Fruit fly (Drosophila melanogaster) whole organism, prepupa: ENCODE results near the gene CG13380.

ENCODE experiments used
- Blimp-1 ChIP-seq: fragments of 200-800 bp; sonication (Bioruptor generic); optimal IDR thresholded peaks from 3 replicates; lab custom pipeline; 2017; ENCODE audit warnings: missing biosample characterization, missing genetic modification characterization, mild to moderate bottlenecking, moderate library complexity, missing genetic modification reagents
- CG10631 ChIP-seq: fragments of 200-800 bp; sonication (Bioruptor generic); optimal IDR thresholded peaks from 2 replicates; lab custom pipeline; 2016; ENCODE audit warnings: missing biosample characterization, missing genetic modification characterization
- CG10669 ChIP-seq: fragments of 200-800 bp; sonication (Bioruptor generic); optimal IDR thresholded peaks from 3 replicates; lab custom pipeline; 2018; ENCODE audit warnings: missing biosample characterization, mild to moderate bottlenecking, missing genetic modification characterization, moderate library complexity
- CG11902 ChIP-seq: fragments of 200-800 bp; sonication (Bioruptor generic); optimal IDR thresholded peaks from 3 replicates; lab custom pipeline; 2016; ENCODE audit warnings: missing biosample characterization, missing genetic modification characterization
- CG1621 ChIP-seq: fragments of 200-800 bp; sonication (Bioruptor generic); optimal IDR thresholded peaks from 3 replicates; lab custom pipeline; 2018; ENCODE audit warnings: missing biosample characterization, mild to moderate bottlenecking, missing genetic modification characterization
- CG16779 ChIP-seq: fragments of 200-800 bp; sonication (Bioruptor generic); optimal IDR thresholded peaks from 3 replicates; lab custom pipeline; 2017; ENCODE audit warnings: missing biosample characterization, mild to moderate bottlenecking, missing genetic modification characterization
- CG31627 ChIP-seq: fragments of 200-800 bp; sonication (Bioruptor generic); optimal IDR thresholded peaks from 3 replicates; lab custom pipeline; 2016; ENCODE audit warnings: missing biosample characterization, missing genetic modification characterization
- CG32006 ChIP-seq: fragments of 200-800 bp; sonication (Bioruptor generic); optimal IDR thresholded peaks from 3 replicates; lab custom pipeline; 2017; ENCODE audit warnings: missing biosample characterization, mild to moderate bottlenecking, missing genetic modification characterization
- CG34406 ChIP-seq: fragments of 200-800 bp; sonication (Bioruptor generic); optimal IDR thresholded peaks from 3 replicates; lab custom pipeline; 2016; ENCODE audit warnings: missing biosample characterization, missing genetic modification characterization
- CG3919 ChIP-seq: fragments of 200-800 bp; sonication (Bioruptor generic); optimal IDR thresholded peaks from 3 replicates; lab custom pipeline; 2016; ENCODE audit warnings: missing biosample characterization, missing genetic modification characterization
- CG8319 ChIP-seq: fragments of 200-800 bp; sonication (Bioruptor generic); optimal IDR thresholded peaks from 3 replicates; lab custom pipeline; 2016; ENCODE audit warnings: missing biosample characterization, missing genetic modification characterization
- CG8632 ChIP-seq: fragments of 200-800 bp; sonication (Bioruptor generic); optimal IDR thresholded peaks from 3 replicates; lab custom pipeline; 2016; ENCODE audit warnings: missing biosample characterization, missing genetic modification characterization
- Eip75B ChIP-seq: fragments of 200-800 bp; sonication (Bioruptor generic); optimal IDR thresholded peaks from 3 replicates; lab custom pipeline; 2016; ENCODE audit warnings: missing biosample characterization, missing genetic modification characterization
- Eip78C ChIP-seq: fragments of 200-800 bp; sonication (Bioruptor generic); peaks from one replicate; lab custom pipeline; 2016; ENCODE audit warnings: missing biosample characterization, missing genetic modification characterization
- Eip93F ChIP-seq: fragments of 200-800 bp; sonication (Bioruptor generic); optimal IDR thresholded peaks from 2 replicates; lab custom pipeline; 2016; ENCODE audit warnings: missing biosample characterization, mild to moderate bottlenecking, missing genetic modification characterization
- Hr38 ChIP-seq: sonication (Bioruptor generic); optimal IDR thresholded peaks from 2 replicates; lab custom pipeline; 2016; ENCODE audit warnings: missing biosample characterization, missing genetic modification characterization
- Hr39 ChIP-seq: fragments of 200-800 bp; sonication (Bioruptor generic); optimal IDR thresholded peaks from 2 replicates; lab custom pipeline; 2016; ENCODE audit warnings: missing biosample characterization, missing genetic modification characterization
- Hr4 ChIP-seq: fragments of 200-800 bp; sonication (Bioruptor generic); optimal IDR thresholded peaks from 3 replicates; lab custom pipeline; 2016; ENCODE audit warnings: missing biosample characterization, missing genetic modification characterization
- Lpt ChIP-seq: fragments of 200-800 bp; sonication (Bioruptor generic); optimal IDR thresholded peaks from 3 replicates; lab custom pipeline; 2016; ENCODE audit warnings: missing biosample characterization, missing genetic modification characterization
- Met ChIP-seq: fragments of 200-800 bp; sonication (Bioruptor generic); optimal IDR thresholded peaks from 3 replicates; lab custom pipeline; 2016; ENCODE audit warnings: missing biosample characterization, missing genetic modification characterization
- OdsH ChIP-seq: fragments of 200-800 bp; sonication (Bioruptor generic); optimal IDR thresholded peaks from 3 replicates; lab custom pipeline; 2016; ENCODE audit warnings: missing biosample characterization, missing genetic modification characterization
- Smox ChIP-seq: fragments of 200-800 bp; sonication (Bioruptor generic); optimal IDR thresholded peaks from 3 replicates; lab custom pipeline; 2016; ENCODE audit warnings: missing biosample characterization, missing genetic modification characterization
- Sox102F ChIP-seq: fragments of 200-800 bp; sonication (Bioruptor generic); optimal IDR thresholded peaks from 2 replicates; lab custom pipeline; 2016; ENCODE audit warnings: missing biosample characterization, mild to moderate bottlenecking, missing genetic modification characterization
- Sox14 ChIP-seq: fragments of 200-800 bp; sonication (Bioruptor generic); optimal IDR thresholded peaks from 3 replicates; lab custom pipeline; 2016; ENCODE audit warnings: missing biosample characterization, missing genetic modification characterization
- Sox15 ChIP-seq: fragments of 200-800 bp; sonication (Bioruptor generic); optimal IDR thresholded peaks from 3 replicates; lab custom pipeline; 2016; ENCODE audit warnings: missing biosample characterization, missing genetic modification characterization
- achi ChIP-seq: fragments of 200-800 bp; sonication (Bioruptor generic); optimal IDR thresholded peaks from 3 replicates; lab custom pipeline; 2016; ENCODE audit warnings: missing biosample characterization, missing genetic modification characterization
- acj6 ChIP-seq: fragments of 200-800 bp; sonication (Bioruptor generic); optimal IDR thresholded peaks from 3 replicates; lab custom pipeline; 2016; ENCODE audit warnings: missing biosample characterization, missing genetic modification characterization
- cyc ChIP-seq: fragments of 200-800 bp; sonication (Bioruptor generic); optimal IDR thresholded peaks from 3 replicates; lab custom pipeline; 2016; ENCODE audit warnings: missing biosample characterization, missing genetic modification characterization
- dac ChIP-seq: fragments of 200-800 bp; sonication (Bioruptor generic); optimal IDR thresholded peaks from 2 replicates; lab custom pipeline; 2017; ENCODE audit warnings: missing biosample characterization, mild to moderate bottlenecking, missing genetic modification characterization
- dsx ChIP-seq: fragments of 200-800 bp; optimal IDR thresholded peaks from 3 replicates; lab custom pipeline; 2019; ENCODE audit warnings: missing biosample characterization, mild to moderate bottlenecking, missing genetic modification characterization, moderate library complexity; ENCODE audit not compliant: poor library complexity, severe bottlenecking
- eg ChIP-seq: fragments of 200-800 bp; sonication (Bioruptor generic); IDR thresholded peaks from 3 replicates; pipeline ENCODE4 v1.3.6; 2022; ENCODE audit warnings: missing biosample characterization, missing genetic modification characterization
- fd59A ChIP-seq: fragments of 200-800 bp; sonication (Bioruptor generic); optimal IDR thresholded peaks from 2 replicates; lab custom pipeline; 2017; ENCODE audit warnings: missing biosample characterization, mild to moderate bottlenecking, missing genetic modification characterization, missing genetic modification reagents
- fd85E ChIP-seq: fragments of 200-800 bp; sonication (Bioruptor generic); optimal IDR thresholded peaks from 3 replicates; lab custom pipeline; 2016; ENCODE audit warnings: missing biosample characterization, missing genetic modification characterization
- fkh ChIP-seq: fragments of 200-800 bp; sonication (Bioruptor generic); optimal IDR thresholded peaks from 3 replicates; lab custom pipeline; 2017; ENCODE audit warnings: missing biosample characterization, mild to moderate bottlenecking, missing genetic modification characterization, moderate library complexity
- lz ChIP-seq: fragments of 200-800 bp; sonication (Bioruptor generic); optimal IDR thresholded peaks from 3 replicates; lab custom pipeline; 2016; ENCODE audit warnings: missing biosample characterization, missing genetic modification characterization
- net ChIP-seq: fragments of 200-800 bp; sonication (Bioruptor generic); optimal IDR thresholded peaks from 3 replicates; lab custom pipeline; 2016; ENCODE audit warnings: missing biosample characterization, missing genetic modification characterization
- pdm3 ChIP-seq: fragments of 200-800 bp; sonication (Bioruptor generic); optimal IDR thresholded peaks from 3 replicates; lab custom pipeline; 2016; ENCODE audit warnings: missing biosample characterization, missing genetic modification characterization
- salr ChIP-seq, 2 experiments: fragments of 200-800 bp; sonication (Bioruptor generic); optimal IDR thresholded peaks; 3 replicates each; lab custom pipeline; 2016 to 2018; ENCODE audit warnings: missing biosample characterization in 2 of 2, missing genetic modification characterization in 2 of 2, mild to moderate bottlenecking in 1 of 2
- ss ChIP-seq, 2 experiments: fragments of 200-800 bp; sonication (Bioruptor generic); optimal IDR thresholded peaks; 2 replicates in 1 of 2; 3 replicates in 1 of 2; lab custom pipeline; 2017 to 2018; ENCODE audit warnings: mild to moderate bottlenecking in 2 of 2, missing biosample characterization in 2 of 2, missing genetic modification characterization in 2 of 2, moderate library complexity in 1 of 2
- svp ChIP-seq: fragments of 200-800 bp; sonication (Bioruptor generic); peaks from one replicate; lab custom pipeline; 2016; ENCODE audit warnings: missing biosample characterization, missing genetic modification characterization
- vri ChIP-seq: fragments of 200-800 bp; sonication (Bioruptor generic); optimal IDR thresholded peaks from 3 replicates; lab custom pipeline; 2016; ENCODE audit warnings: missing biosample characterization, mild to moderate bottlenecking, missing genetic modification characterization

Gene CG13380

dm6 chr3L:18636782-18637181, 19.0 kb upstream of the CG13380 start:
- TF ChIP-seq CG3919 (GFP tag; lab: Kevin White, UChicago) (no peak), Sox14 (GFP tag; lab: Kevin White, UChicago) (no peak), Sox15 (GFP tag; lab: Kevin White, UChicago) (no peak), salr (GFP tag; optimal IDR thresholded peaks at IDR 0.05; lab: Kevin White, UChicago) (no peak), lz (GFP tag; lab: Kevin White, UChicago) (no peak), fd85E (GFP tag; lab: Kevin White, UChicago) (no peak), CG8632 (no peak), fd59A (no peak), CG11902 (GFP tag; lab: Kevin White, UChicago) (no peak), CG10669 (GFP tag; lab: Kevin White, UChicago) (no peak), dac (GFP tag; lab: Kevin White, UChicago) (no peak), acj6 (GFP tag; lab: Kevin White, UChicago) (no peak), CG16779 (tag; lab: Kevin White, UChicago) (no peak), Lpt (GFP tag; lab: Kevin White, UChicago) (no peak), Eip78C (GFP tag; lab: Kevin White, UChicago) (no peak), Hr4 (GFP tag; lab: Kevin White, UChicago) (no peak), achi (no peak), CG1621 (tag; lab: Kevin White, UChicago) (no peak), CG8319 (no peak)

- TF ChIP-seq svp (GFP tag; lab: Kevin White, UChicago) (peak; percentile 29), Hr38 (no peak)
These were observed 17.2 kb upstream of the CG13380 start for dm6 chr3L:18634792-18635471.

- peak; percentile 60 for TF ChIP-seq vri
- TF ChIP-seq net (GFP tag; lab: Kevin White, UChicago) = no peak
- TF ChIP-seq dsx (GFP tag; lab: Kevin White, UChicago) = no peak
- TF ChIP-seq fd85E (GFP tag; lab: Kevin White, UChicago) = no peak
- peak; percentile 75 for TF ChIP-seq fkh
These were observed 15.3 kb upstream of the CG13380 start for dm6 chr3L:18633084-18633483.

- no peak for TF ChIP-seq CG10631
- TF ChIP-seq Eip78C (GFP tag; lab: Kevin White, UChicago) = no peak
- TF ChIP-seq CG34406 (GFP tag; lab: Kevin White, UChicago) = no peak
- no peak for TF ChIP-seq svp (GFP tag; lab: Kevin White, UChicago)
- no peak for TF ChIP-seq CG32006 (GFP tag; lab: Kevin White, UChicago)
- no peak for TF ChIP-seq Sox15 (GFP tag; lab: Kevin White, UChicago)
- TF ChIP-seq Sox102F (GFP tag; lab: Kevin White, UChicago) = no peak
- TF ChIP-seq dac (GFP tag; lab: Kevin White, UChicago) = no peak
- TF ChIP-seq Eip75B (GFP tag; lab: Kevin White, UChicago) = no peak
- TF ChIP-seq CG16779 (tag; lab: Kevin White, UChicago) = no peak
- peak; percentile 93 for TF ChIP-seq vri
- TF ChIP-seq Hr39 (GFP tag; lab: Kevin White, UChicago) = no peak
- no peak for TF ChIP-seq cyc (GFP tag; lab: Kevin White, UChicago)
- no peak for TF ChIP-seq Hr4 (GFP tag; lab: Kevin White, UChicago)
- no peak for TF ChIP-seq Blimp-1
- no peak for TF ChIP-seq CG31627 (GFP tag; lab: Kevin White, UChicago)
- no peak for TF ChIP-seq OdsH (GFP tag; lab: Kevin White, UChicago)
- TF ChIP-seq ss (GFP tag; optimal IDR thresholded peaks at IDR 0.05; lab: Kevin White, UChicago) = no peak
- TF ChIP-seq fkh = peak; percentile 64
- TF ChIP-seq Met (GFP tag; lab: Kevin White, UChicago) = no peak
- TF ChIP-seq acj6 (GFP tag; lab: Kevin White, UChicago) = no peak
- no peak for TF ChIP-seq achi
- TF ChIP-seq pdm3 (GFP tag; lab: Kevin White, UChicago) = no peak
- TF ChIP-seq eg (GFP tag; lab: Robert Waterston, UW) = no peak
- no peak for TF ChIP-seq Smox
- peak; percentile 58 for TF ChIP-seq Eip93F
These were observed 14.5 kb upstream of the CG13380 start for dm6 chr3L:18632187-18632635.
